Worm (Caenorhabditis elegans) whole organism, L4 larva: ENCODE measurements around the gene sru-3.

Source experiments
- D1046.2 ChIP-seq: fragments of 200-800 bp; sonication (Bioruptor generic); IDR thresholded peaks from 2 replicates; pipeline ENCODE4 v1.3.6; 2022; ENCODE audit warnings: missing genetic modification characterization, missing compliant biosample characterization
- F37D6.2 ChIP-seq: sonication (generic microtip); optimal IDR thresholded peaks from 2 replicates; lab custom pipeline; 2016; ENCODE audit warnings: mild to moderate bottlenecking, missing genetic modification characterization, missing compliant biosample characterization
- T20F7.1 ChIP-seq: fragments of 200-800 bp; sonication (Bioruptor generic); optimal IDR thresholded peaks from 2 replicates; lab custom pipeline; 2018; ENCODE audit warnings: mild to moderate bottlenecking, missing genetic modification characterization, missing compliant biosample characterization
- T26A8.4 ChIP-seq: fragments of 200-800 bp; sonication (Bioruptor generic); IDR thresholded peaks from 2 replicates; pipeline ENCODE4 v1.3.6; 2022; ENCODE audit warnings: missing genetic modification characterization, missing compliant biosample characterization
- Y75B8A.6 ChIP-seq: fragments of 200-800 bp; sonication (Bioruptor generic); IDR thresholded peaks from 2 replicates; pipeline ENCODE4 v1.3.6; 2022; ENCODE audit warnings: missing genetic modification reagents, missing genetic modification characterization, missing compliant biosample characterization
- ZK337.2 ChIP-seq: fragments of 200-800 bp; sonication (Bioruptor generic); IDR thresholded peaks from 2 replicates; pipeline ENCODE4 v1.3.6; 2022; ENCODE audit warnings: missing genetic modification reagents, missing genetic modification characterization, missing compliant biosample characterization
- aha-1 ChIP-seq: fragments of 150-350 bp; peaks from one replicate; lab custom pipeline; 2014; ENCODE audit warnings: missing biosample characterization, missing genetic modification characterization
- attf-4 ChIP-seq: sonication (generic microtip); optimal IDR thresholded peaks from 3 replicates; lab custom pipeline; 2017; ENCODE audit warnings: missing biosample characterization, missing genetic modification characterization
- ceh-20 ChIP-seq: fragments of 200-800 bp; sonication (Bioruptor generic); IDR thresholded peaks from 2 replicates; pipeline ENCODE4 v1.3.6; 2022; ENCODE audit warnings: missing genetic modification reagents, missing genetic modification characterization, missing compliant biosample characterization
- ceh-28 ChIP-seq: fragments of 150-350 bp; optimal IDR thresholded peaks from 2 replicates; lab custom pipeline; 2014; ENCODE audit warnings: missing biosample characterization, missing genetic modification reagents, missing genetic modification characterization
- ceh-32 ChIP-seq: sonication (generic microtip); optimal IDR thresholded peaks from 2 replicates; lab custom pipeline; 2016; ENCODE audit warnings: mild to moderate bottlenecking, missing genetic modification characterization, missing compliant biosample characterization; ENCODE audit not compliant: poor library complexity
- ceh-62 ChIP-seq: sonication (generic microtip); optimal IDR thresholded peaks from 2 replicates; lab custom pipeline; 2017; ENCODE audit warnings: missing biosample characterization, missing genetic modification characterization
- cey-2 ChIP-seq: sonication (generic microtip); optimal IDR thresholded peaks from 3 replicates; lab custom pipeline; 2017; ENCODE audit warnings: missing genetic modification characterization, mild to moderate bottlenecking, missing compliant biosample characterization, antibody characterized with exemption, borderline replicate concordance; ENCODE audit not compliant: insufficient read depth
- ctbp-1 ChIP-seq: fragments of 200-800 bp; sonication (Bioruptor generic); IDR thresholded peaks from 2 replicates; pipeline ENCODE4 v1.3.6; 2022; ENCODE audit warnings: missing genetic modification reagents, missing genetic modification characterization, missing compliant biosample characterization
- daf-16 ChIP-seq, 3 experiments: sonication (generic microtip); optimal IDR thresholded peaks; 2 replicates each; lab custom pipeline; 2016 to 2017; ENCODE audit warnings: missing genetic modification characterization in 3 of 3, missing genetic modification reagents in 3 of 3, mild to moderate bottlenecking in 2 of 3, missing compliant biosample characterization in 2 of 3, missing biosample characterization in 1 of 3, moderate library complexity in 1 of 3
- daf-19 ChIP-seq: fragments of 200-800 bp; sonication (Bioruptor generic); conservative IDR thresholded peaks from 2 replicates; pipeline ENCODE4 v1.3.6; 2022; ENCODE audit warnings: missing genetic modification characterization, missing compliant biosample characterization
- daf-8 ChIP-seq: fragments of 200-800 bp; sonication (Bioruptor generic); IDR thresholded peaks from 2 replicates; pipeline ENCODE4 v1.3.6; 2022; ENCODE audit warnings: missing genetic modification characterization, missing compliant biosample characterization
- dmd-8 ChIP-seq: fragments of 200-800 bp; sonication (Bioruptor generic); IDR thresholded peaks from 2 replicates; pipeline ENCODE4 v1.3.6; 2022; ENCODE audit warnings: missing genetic modification characterization, missing compliant biosample characterization
- dmd-9 ChIP-seq: fragments of 200-800 bp; sonication (Bioruptor generic); IDR thresholded peaks from 2 replicates; pipeline ENCODE4 v1.3.6; 2022; ENCODE audit warnings: missing genetic modification reagents, missing genetic modification characterization, missing compliant biosample characterization
- egl-43 ChIP-seq: fragments of 200-800 bp; sonication (Bioruptor generic); IDR thresholded peaks from 2 replicates; pipeline ENCODE4 v1.3.6; 2022; ENCODE audit warnings: missing genetic modification reagents, missing genetic modification characterization, missing compliant biosample characterization
- hlh-30 ChIP-seq: sonication (generic microtip); optimal IDR thresholded peaks from 2 replicates; lab custom pipeline; 2017; ENCODE audit warnings: antibody characterized with exemption, mild to moderate bottlenecking, missing genetic modification characterization, missing compliant biosample characterization; ENCODE audit not compliant: insufficient read depth
- jun-1 ChIP-seq: fragments of 150-350 bp; optimal IDR thresholded peaks from 2 replicates; lab custom pipeline; 2014; ENCODE audit warnings: missing biosample characterization, missing genetic modification reagents, missing genetic modification characterization
- lim-7 ChIP-seq: fragments of 200-800 bp; sonication (Bioruptor generic); IDR thresholded peaks from 2 replicates; pipeline ENCODE4 v1.3.6; 2022; ENCODE audit warnings: missing genetic modification characterization, missing compliant biosample characterization
- lin-1 ChIP-seq: fragments of 200-800 bp; sonication (Bioruptor generic); IDR thresholded peaks from 2 replicates; pipeline ENCODE4 v1.3.6; 2022; ENCODE audit warnings: missing genetic modification reagents, missing genetic modification characterization, missing compliant biosample characterization
- lin-13 ChIP-seq: fragments of 150-350 bp; optimal IDR thresholded peaks from 2 replicates; lab custom pipeline; 2014; ENCODE audit warnings: missing biosample characterization, missing genetic modification reagents, missing genetic modification characterization
- lin-15B ChIP-seq: fragments of 150-350 bp; sonication (generic microtip); optimal IDR thresholded peaks from 3 replicates; lab custom pipeline; 2014; ENCODE audit warnings: missing biosample characterization, missing genetic modification characterization
- lin-29 ChIP-seq: fragments of 200-800 bp; sonication (Bioruptor generic); IDR thresholded peaks from 2 replicates; pipeline ENCODE4 v1.3.6; 2022; ENCODE audit warnings: missing genetic modification reagents, missing genetic modification characterization, missing compliant biosample characterization
- lir-3 ChIP-seq: sonication (generic microtip); optimal IDR thresholded peaks from 2 replicates; lab custom pipeline; 2016; ENCODE audit warnings: mild to moderate bottlenecking, missing genetic modification characterization, missing compliant biosample characterization
- madf-9 ChIP-seq: fragments of 200-800 bp; sonication (Bioruptor generic); conservative IDR thresholded peaks from 2 replicates; pipeline ENCODE4 v1.3.6; 2022; ENCODE audit warnings: missing genetic modification reagents, missing genetic modification characterization, missing compliant biosample characterization
- mep-1 ChIP-seq: fragments of 150-350 bp; sonication (generic microtip); optimal IDR thresholded peaks from 3 replicates; lab custom pipeline; 2014; ENCODE audit warnings: missing biosample characterization, missing genetic modification characterization
- nhr-10 ChIP-seq: fragments of 150-350 bp; optimal IDR thresholded peaks from 2 replicates; lab custom pipeline; 2014; ENCODE audit warnings: missing biosample characterization, missing genetic modification characterization
- nhr-111 ChIP-seq: fragments of 200-800 bp; sonication (Bioruptor generic); optimal IDR thresholded peaks from 2 replicates; lab custom pipeline; 2018; ENCODE audit warnings: mild to moderate bottlenecking, missing genetic modification characterization, missing compliant biosample characterization
- nhr-237 ChIP-seq: sonication (generic microtip); optimal IDR thresholded peaks from 2 replicates; lab custom pipeline; 2017; ENCODE audit warnings: missing biosample characterization, missing genetic modification characterization
- nhr-28 ChIP-seq: fragments of 150-350 bp; optimal IDR thresholded peaks from 2 replicates; lab custom pipeline; 2014; ENCODE audit warnings: missing biosample characterization, missing genetic modification characterization
- nhr-48 ChIP-seq: sonication (generic microtip); optimal IDR thresholded peaks from 2 replicates; lab custom pipeline; 2016; ENCODE audit warnings: mild to moderate bottlenecking, missing genetic modification characterization, missing compliant biosample characterization
- nhr-6 ChIP-seq: fragments of 150-350 bp; optimal IDR thresholded peaks from 2 replicates; lab custom pipeline; 2014; ENCODE audit warnings: missing biosample characterization, missing genetic modification characterization
- pha-4 ChIP-seq, 2 experiments: fragments of 150-350 bp in 1 of 2; fragments of 200-800 bp in 1 of 2; sonication (Bioruptor generic) in 1 of 2; IDR thresholded peaks in 1 of 2; optimal IDR thresholded peaks in 1 of 2; 2 replicates each; pipeline versions ENCODE4 v1.3.6 to Lab custom; 2014 to 2022; ENCODE audit warnings: missing genetic modification characterization in 2 of 2, missing genetic modification reagents in 2 of 2, missing biosample characterization in 1 of 2, missing compliant biosample characterization in 1 of 2
- saeg-2 ChIP-seq: fragments of 200-800 bp; sonication (Bioruptor generic); IDR thresholded peaks from 2 replicates; pipeline ENCODE4 v1.3.6; 2022; ENCODE audit warnings: missing genetic modification reagents, missing genetic modification characterization, missing compliant biosample characterization
- set-16 ChIP-seq: fragments of 200-800 bp; sonication (Bioruptor generic); IDR thresholded peaks from 2 replicates; pipeline ENCODE4 v1.3.6; 2022; ENCODE audit warnings: missing genetic modification reagents, missing genetic modification characterization, missing compliant biosample characterization
- snpc-4 ChIP-seq: fragments of 150-350 bp; optimal IDR thresholded peaks from 2 replicates; lab custom pipeline; 2014; ENCODE audit warnings: missing biosample characterization, missing genetic modification characterization
- spr-1 ChIP-seq: sonication (generic microtip); optimal IDR thresholded peaks from 2 replicates; lab custom pipeline; 2016; ENCODE audit warnings: mild to moderate bottlenecking, missing genetic modification characterization, missing compliant biosample characterization
- spr-3 ChIP-seq: fragments of 200-800 bp; sonication (Bioruptor generic); optimal IDR thresholded peaks from 2 replicates; lab custom pipeline; 2018; ENCODE audit warnings: mild to moderate bottlenecking, missing genetic modification characterization, missing compliant biosample characterization
- tag-97 ChIP-seq: fragments of 200-800 bp; sonication (Bioruptor generic); IDR thresholded peaks from 2 replicates; pipeline ENCODE4 v1.3.6; 2022; ENCODE audit warnings: missing genetic modification characterization, missing compliant biosample characterization
- unc-39 ChIP-seq: sonication (generic microtip); optimal IDR thresholded peaks from 2 replicates; lab custom pipeline; 2017; ENCODE audit warnings: missing biosample characterization, missing genetic modification characterization
- unc-62 ChIP-seq, 3 experiments: fragments of 150-350 bp in 1 of 3; sonication (generic microtip); optimal IDR thresholded peaks in 2 of 3; peaks in 1 of 3; 1 replicate in 1 of 3; 2 replicates in 2 of 3; lab custom pipeline; 2014 to 2017; ENCODE audit warnings: missing biosample characterization in 3 of 3, missing genetic modification characterization in 3 of 3, missing genetic modification reagents in 3 of 3, missing genotype in 1 of 3
- vab-7 ChIP-seq: fragments of 200-800 bp; sonication (Bioruptor generic); IDR thresholded peaks from 2 replicates; pipeline ENCODE4 v1.3.6; 2022; ENCODE audit warnings: missing genetic modification reagents, missing genetic modification characterization, missing compliant biosample characterization
- zfp-2 ChIP-seq: sonication (generic microtip); optimal IDR thresholded peaks from 2 replicates; lab custom pipeline; 2016; ENCODE audit warnings: mild to moderate bottlenecking, missing genetic modification characterization, missing compliant biosample characterization
- zfp-3 ChIP-seq: fragments of 200-800 bp; sonication (Bioruptor generic); conservative IDR thresholded peaks from 2 replicates; pipeline ENCODE4 v1.3.6; 2022; ENCODE audit warnings: missing genetic modification reagents, missing genetic modification characterization, missing compliant biosample characterization

Gene sru-3

DNA sequence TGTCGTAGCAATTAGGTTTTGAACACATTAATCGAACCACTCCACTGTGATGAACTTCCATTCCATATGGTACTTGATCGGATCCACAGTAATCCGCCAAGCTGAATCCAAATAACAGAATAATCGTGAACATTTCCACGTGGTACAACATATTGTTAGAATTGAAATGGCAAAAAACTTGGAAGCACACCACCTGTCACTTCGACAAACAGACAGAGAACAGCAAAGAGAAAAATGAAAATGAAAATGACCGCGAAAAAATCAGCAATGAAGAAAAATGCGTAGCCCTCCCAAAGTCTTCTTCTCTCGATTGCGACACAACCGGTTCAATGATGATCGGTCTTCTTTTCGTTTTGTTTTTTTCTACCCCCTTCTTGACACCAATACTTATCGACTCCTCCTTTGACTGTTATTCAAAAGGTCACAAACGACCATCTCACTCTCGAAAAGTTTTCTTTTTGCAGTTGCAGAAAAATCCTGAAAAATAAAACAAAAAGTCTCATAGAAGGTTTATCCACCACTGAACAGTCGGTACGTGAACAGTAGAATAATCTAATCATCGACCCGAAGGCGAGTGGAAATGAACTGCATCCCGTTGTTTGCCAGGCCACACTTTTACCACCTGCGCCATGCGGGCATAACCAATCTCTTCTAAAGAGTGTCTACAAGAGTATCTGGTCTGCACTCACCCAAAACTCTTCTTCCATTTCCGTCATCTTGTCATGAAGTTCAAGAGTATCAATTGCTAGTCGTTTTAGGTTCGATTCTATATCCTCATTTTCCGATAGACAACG, 19.1 kb upstream of the sru-3 start, which contains the start of gene wrt-3 (continued):
- TF ChIP-seq ceh-20 (GFP tag; lab: Robert Waterston, UW) = no peak
- no peak; the same call in none of the 2 replicates for TF ChIP-seq lin-1 (GFP tag; lab: Robert Waterston, UW)
- no peak; the same call in 1 of the 2 replicates for TF ChIP-seq dmd-9 (GFP tag; lab: Robert Waterston, UW)
- TF ChIP-seq ceh-28 (tag; lab: Kevin White, UChicago) = no peak
- no peak for TF ChIP-seq set-16
- no peak for TF ChIP-seq T26A8.4
- TF ChIP-seq nhr-111 (GFP tag; lab: Kevin White, UChicago) = peak; percentile 94
- no peak; the same call in 1 of the 2 replicates for TF ChIP-seq ctbp-1 (GFP tag; lab: Robert Waterston, UW)
- TF ChIP-seq nhr-48 (tag; lab: Kevin White, UChicago) = peak; percentile 76
- TF ChIP-seq lin-13 = no peak
- TF ChIP-seq lin-15B (tag; lab: Kevin White, UChicago) = no peak
- no peak for TF ChIP-seq jun-1 (tag; lab: Kevin White, UChicago)
- peak; percentile 99 for TF ChIP-seq dmd-8 (GFP tag; lab: Robert Waterston, UW)
- peak; percentile 71 to 95 for TF ChIP-seq daf-16 (GFP tag; optimal IDR thresholded peaks at IDR 0.05; lab: Kevin White, UChicago)
- no peak for TF ChIP-seq daf-16 (tag; optimal IDR thresholded peaks at IDR 0.05; lab: Kevin White, UChicago)
- no peak for TF ChIP-seq hlh-30
- no peak for TF ChIP-seq nhr-237 (tag; lab: Kevin White, UChicago)
- TF ChIP-seq snpc-4 (tag; lab: Kevin White, UChicago) = no peak
- TF ChIP-seq T20F7.1 (GFP tag; lab: Kevin White, UChicago) = peak; percentile 68
- TF ChIP-seq nhr-6 (tag; lab: Kevin White, UChicago) = peak; percentile 32
- no peak for TF ChIP-seq unc-39
- no peak for TF ChIP-seq egl-43 (GFP tag; lab: Robert Waterston, UW)
- 0 out of 2 replicates have a peak, but pooled peaks have one; percentile 74 for TF ChIP-seq zfp-3
- no peak; the same call in 1 of the 2 replicates for TF ChIP-seq saeg-2 (GFP tag; lab: Robert Waterston, UW)
- TF ChIP-seq madf-9 = peak; percentile 82
- peak; percentile 1 for TF ChIP-seq ceh-32 (tag; lab: Kevin White, UChicago)
- peak; percentile 46 for TF ChIP-seq zfp-2 (tag; lab: Kevin White, UChicago)
- TF ChIP-seq D1046.2 (GFP tag; lab: Robert Waterston, UW) = peak; percentile 92
- TF ChIP-seq lim-7 = no peak; the same call in none of the 2 replicates
- TF ChIP-seq aha-1 (tag; lab: Kevin White, UChicago) = peak; percentile 86
- no peak for TF ChIP-seq tag-97 (GFP tag; lab: Robert Waterston, UW)
- peak; percentile 74 for TF ChIP-seq spr-1 (tag; lab: Kevin White, UChicago)
- no peak for TF ChIP-seq ceh-62 (tag; lab: Kevin White, UChicago)
- peak; percentile 13 for TF ChIP-seq nhr-28 (tag; lab: Kevin White, UChicago)
- peak; percentile 58 for TF ChIP-seq attf-4 (tag; lab: Kevin White, UChicago)
- TF ChIP-seq F37D6.2 = no peak
- TF ChIP-seq cey-2 (tag; lab: Kevin White, UChicago) = no peak
- no peak for TF ChIP-seq nhr-10 (tag; lab: Kevin White, UChicago)
- peak; percentile 49; the same call in 1 of the 2 replicates for TF ChIP-seq lin-29 (GFP tag; lab: Robert Waterston, UW)
- TF ChIP-seq ZK337.2 (GFP tag; lab: Robert Waterston, UW) = peak; percentile 72
- TF ChIP-seq daf-19 (GFP tag; lab: Robert Waterston, UW) = peak; percentile 90
- peak in 1 of 2 experiments; percentile 82 for TF ChIP-seq unc-62 (GFP tag; optimal IDR thresholded peaks at IDR 0.05 in 1 of 2; lab: Kevin White, UChicago)
- TF ChIP-seq unc-62 (tag; optimal IDR thresholded peaks at IDR 0.05; lab: Kevin White, UChicago) = no peak
- peak; percentile 81 for TF ChIP-seq spr-3 (GFP tag; lab: Kevin White, UChicago)
- no peak for TF ChIP-seq daf-8 (GFP tag; lab: Robert Waterston, UW)
- peak; percentile 80 for TF ChIP-seq lir-3 (tag; lab: Kevin White, UChicago)
- no peak; the same call in 1 of the 2 replicates for TF ChIP-seq vab-7
- no peak for TF ChIP-seq mep-1 (tag; lab: Kevin White, UChicago)
- peak; percentile 91 for TF ChIP-seq pha-4 (GFP tag; IDR thresholded peaks at IDR 0.05; lab: Robert Waterston, UW)
- TF ChIP-seq pha-4 (tag; optimal IDR thresholded peaks at IDR 0.05; lab: Kevin White, UChicago) = no peak
- no peak; the same call in 1 of the 2 replicates for TF ChIP-seq Y75B8A.6 (GFP tag; lab: Robert Waterston, UW)
